Worm (Caenorhabditis elegans) whole organism, L2 larva: Measurements from ENCODE around the gene F57F4.1.

Experiments
- F13H6.1 ChIP-seq: sonication (generic microtip); optimal IDR thresholded peaks from 2 replicates; lab custom pipeline; 2016; ENCODE audit warnings: missing genetic modification characterization, missing compliant biosample characterization
- ceh-16 ChIP-seq: fragments of 150-350 bp; optimal IDR thresholded peaks from 2 replicates; lab custom pipeline; 2014; ENCODE audit warnings: missing biosample characterization, missing genetic modification characterization
- fos-1 ChIP-seq: fragments of 150-350 bp; optimal IDR thresholded peaks from 2 replicates; lab custom pipeline; 2014; ENCODE audit warnings: missing biosample characterization, missing genetic modification characterization
- lin-11 ChIP-seq: fragments of 150-350 bp; sonication (generic microtip); optimal IDR thresholded peaks from 2 replicates; lab custom pipeline; 2014; ENCODE audit warnings: missing biosample characterization, missing genetic modification characterization, inconsistent platforms, mixed read lengths
- snpc-4 ChIP-seq: fragments of 150-350 bp; optimal IDR thresholded peaks from 2 replicates; lab custom pipeline; 2014; ENCODE audit warnings: missing biosample characterization, missing genetic modification characterization
- unc-62 ChIP-seq: fragments of 150-350 bp; optimal IDR thresholded peaks from 2 replicates; lab custom pipeline; 2014; ENCODE audit warnings: missing biosample characterization, missing genetic modification reagents, missing genetic modification characterization
- zag-1 ChIP-seq: fragments of 150-350 bp; optimal IDR thresholded peaks from 2 replicates; lab custom pipeline; 2014; ENCODE audit warnings: missing biosample characterization, missing genetic modification characterization

ce11 chrV:6350109-6350508 is 40.2 kb upstream of the F57F4.1 start:
- TF ChIP-seq unc-62 (GFP tag; lab: Kevin White, UChicago) = no peak
- TF ChIP-seq ceh-16 = no peak
- TF ChIP-seq fos-1 (tag; lab: Kevin White, UChicago) = no peak
- TF ChIP-seq F13H6.1 = peak; percentile 42
- no peak for TF ChIP-seq lin-11 (tag; lab: Kevin White, UChicago)
- TF ChIP-seq zag-1 (tag; lab: Kevin White, UChicago) = no peak
- TF ChIP-seq snpc-4 (tag; lab: Kevin White, UChicago) = no peak
